Fruit fly (Drosophila melanogaster) whole organism, embryonic: Measurements from ENCODE around the gene mRpL17.

Experiments used
- Asciz ChIP-seq: fragments of 200-800 bp; sonication (Bioruptor generic); optimal IDR thresholded peaks from 2 replicates; lab custom pipeline; 2017; ENCODE audit warnings: missing biosample characterization, mild to moderate bottlenecking, missing genetic modification characterization, missing genetic modification reagents
- Atf-2 ChIP-seq: fragments of 200-800 bp; sonication (Bioruptor generic); optimal IDR thresholded peaks from 2 replicates; lab custom pipeline; 2016; ENCODE audit warnings: missing biosample characterization, missing genetic modification characterization
- CG11696 ChIP-seq: fragments of 200-800 bp; sonication (Bioruptor generic); IDR thresholded peaks from 2 replicates; pipeline ENCODE4 v1.3.6; 2022; ENCODE audit warnings: missing biosample characterization, missing genetic modification characterization
- CG12744 ChIP-seq: fragments of 200-800 bp; sonication (Bioruptor generic); optimal IDR thresholded peaks from 2 replicates; lab custom pipeline; 2016; ENCODE audit warnings: missing biosample characterization, missing genetic modification characterization
- CG12769 ChIP-seq: fragments of 200-800 bp; sonication (Bioruptor generic); optimal IDR thresholded peaks from 2 replicates; lab custom pipeline; 2019; ENCODE audit warnings: missing biosample characterization, mild to moderate bottlenecking, missing genetic modification characterization, moderate library complexity
- CG1529 ChIP-seq: fragments of 200-800 bp; sonication (Bioruptor generic); optimal IDR thresholded peaks from 3 replicates; lab custom pipeline; 2018; ENCODE audit warnings: missing biosample characterization, missing genetic modification characterization
- CG17186 ChIP-seq: fragments of 200-800 bp; sonication (Bioruptor generic); optimal IDR thresholded peaks from 3 replicates; lab custom pipeline; 2017; ENCODE audit warnings: missing biosample characterization, missing genetic modification reagents, missing genetic modification characterization
- CG18011 ChIP-seq: fragments of 200-800 bp; sonication (Bioruptor generic); optimal IDR thresholded peaks from 2 replicates; lab custom pipeline; 2017; ENCODE audit warnings: missing biosample characterization, missing genetic modification characterization, mild to moderate bottlenecking, moderate library complexity, missing genotype
- CG2129 ChIP-seq: fragments of 200-800 bp; sonication (Bioruptor generic); IDR thresholded peaks from 2 replicates; pipeline ENCODE4 v1.3.6; 2022; ENCODE audit warnings: missing biosample characterization, missing genetic modification characterization; ENCODE audit not compliant: partially characterized antibody
- CG2889 ChIP-seq: fragments of 200-800 bp; sonication (Bioruptor generic); IDR thresholded peaks from 3 replicates; pipeline ENCODE4 v1.3.6; 2022; ENCODE audit warnings: missing biosample characterization, missing genetic modification characterization
- CG30431 ChIP-seq: fragments of 200-800 bp; sonication (Bioruptor generic); optimal IDR thresholded peaks from 2 replicates; lab custom pipeline; 2017; ENCODE audit warnings: missing biosample characterization, missing genetic modification characterization
- CG3163 ChIP-seq: fragments of 200-800 bp; sonication (Bioruptor generic); optimal IDR thresholded peaks from 3 replicates; lab custom pipeline; 2016; ENCODE audit warnings: missing biosample characterization, missing genetic modification characterization
- CG34376 ChIP-seq: fragments of 200-800 bp; sonication (Bioruptor generic); optimal IDR thresholded peaks from 2 replicates; lab custom pipeline; 2018; ENCODE audit warnings: missing biosample characterization, mild to moderate bottlenecking, missing genetic modification characterization
- CG34422 ChIP-seq: fragments of 200-800 bp; sonication (Bioruptor generic); IDR thresholded peaks from 3 replicates; pipeline ENCODE4 v1.3.6; 2022; ENCODE audit warnings: missing biosample characterization, missing genetic modification characterization
- CG42726 ChIP-seq: fragments of 200-800 bp; sonication (Bioruptor generic); IDR thresholded peaks from 2 replicates; pipeline ENCODE4 v1.3.6; 2022; ENCODE audit warnings: missing biosample characterization, missing genetic modification characterization; ENCODE audit not compliant: partially characterized antibody
- CG4424 ChIP-seq: fragments of 200-800 bp; sonication (Bioruptor generic); optimal IDR thresholded peaks from 3 replicates; lab custom pipeline; 2016; ENCODE audit warnings: missing biosample characterization, missing genetic modification characterization
- CG7963 ChIP-seq: fragments of 200-800 bp; sonication (Bioruptor generic); IDR thresholded peaks from 3 replicates; pipeline ENCODE4 v1.3.6; 2022; ENCODE audit warnings: missing biosample characterization, missing genetic modification characterization; ENCODE audit not compliant: partially characterized antibody
- CG8290 ChIP-seq, 3 experiments: fragments of 200-800 bp; sonication (Bioruptor generic); optimal IDR thresholded peaks; 2 replicates each; lab custom pipeline; 2016 to 2019; ENCODE audit warnings: missing biosample characterization in 3 of 3, missing genetic modification characterization in 3 of 3, mild to moderate bottlenecking in 2 of 3, moderate library complexity in 1 of 3
- CG9932 ChIP-seq: fragments of 200-800 bp; sonication (Bioruptor generic); IDR thresholded peaks from 2 replicates; pipeline ENCODE4 v1.3.6; 2022; ENCODE audit warnings: missing biosample characterization, missing genetic modification characterization
- Chrac-16 ChIP-seq: fragments of 200-800 bp; sonication (Bioruptor generic); optimal IDR thresholded peaks from 3 replicates; lab custom pipeline; 2016; ENCODE audit warnings: missing biosample characterization, missing genetic modification characterization
- Dip2 ChIP-seq: fragments of 200-800 bp; sonication (Bioruptor generic); IDR thresholded peaks from 2 replicates; pipeline ENCODE4 v1.3.6; 2022; ENCODE audit warnings: missing biosample characterization, missing genetic modification characterization
- E2f2 ChIP-seq: fragments of 200-800 bp; sonication (Bioruptor generic); IDR thresholded peaks from 2 replicates; pipeline ENCODE4 v1.3.6; 2022; ENCODE audit warnings: missing biosample characterization, missing genetic modification characterization
- Fer1 ChIP-seq: fragments of 200-800 bp; sonication (Bioruptor generic); optimal IDR thresholded peaks from 2 replicates; lab custom pipeline; 2017; ENCODE audit warnings: missing biosample characterization, mild to moderate bottlenecking, missing genetic modification characterization
- Fer2 ChIP-seq: fragments of 200-800 bp; sonication (Bioruptor generic); optimal IDR thresholded peaks from 2 replicates; lab custom pipeline; 2018; ENCODE audit warnings: missing biosample characterization, mild to moderate bottlenecking, missing genetic modification characterization, moderate library complexity
- MBD-R2 ChIP-seq: fragments of 200-800 bp; sonication (Bioruptor generic); IDR thresholded peaks from 2 replicates; pipeline ENCODE4 v1.3.6; 2022; ENCODE audit warnings: missing biosample characterization, missing genetic modification characterization
- NK7.1 ChIP-seq: fragments of 200-800 bp; sonication (Bioruptor generic); optimal IDR thresholded peaks from 3 replicates; lab custom pipeline; 2016; ENCODE audit warnings: missing biosample characterization, missing genetic modification characterization
- Sox100B ChIP-seq: fragments of 200-800 bp; sonication (Bioruptor generic); optimal IDR thresholded peaks from 3 replicates; lab custom pipeline; 2018; ENCODE audit warnings: missing biosample characterization, mild to moderate bottlenecking, missing genetic modification characterization
- Ssrp ChIP-seq: fragments of 200-800 bp; sonication (Bioruptor generic); optimal IDR thresholded peaks from 2 replicates; lab custom pipeline; 2018; ENCODE audit warnings: missing biosample characterization, mild to moderate bottlenecking, missing genetic modification characterization, moderate library complexity
- Xbp1 ChIP-seq: fragments of 200-800 bp; sonication (Bioruptor generic); optimal IDR thresholded peaks from 3 replicates; lab custom pipeline; 2016; ENCODE audit warnings: missing biosample characterization, mild to moderate bottlenecking, missing genetic modification characterization
- ac ChIP-seq: fragments of 200-800 bp; sonication (Bioruptor generic); optimal IDR thresholded peaks from 3 replicates; lab custom pipeline; 2017; ENCODE audit warnings: missing biosample characterization, mild to moderate bottlenecking, missing genetic modification characterization
- bab2 ChIP-seq: fragments of 200-800 bp; sonication (Bioruptor generic); optimal IDR thresholded peaks from 2 replicates; lab custom pipeline; 2016; ENCODE audit warnings: missing biosample characterization, missing genetic modification characterization
- chinmo ChIP-seq: fragments of 200-800 bp; sonication (Bioruptor generic); IDR thresholded peaks from 4 replicates; pipeline ENCODE4 v1.3.6; 2022; ENCODE audit warnings: missing biosample characterization, missing genetic modification characterization; ENCODE audit not compliant: partially characterized antibody
- ci ChIP-seq: fragments of 200-800 bp; sonication (Bioruptor generic); IDR thresholded peaks from 3 replicates; pipeline ENCODE4 v1.3.6; 2022; ENCODE audit warnings: missing biosample characterization, missing genetic modification characterization
- croc ChIP-seq: fragments of 200-800 bp; sonication (Bioruptor generic); conservative IDR thresholded peaks from 3 replicates; pipeline ENCODE4 v1.3.6; 2022; ENCODE audit warnings: missing biosample characterization, missing genetic modification characterization
- disco-r ChIP-seq: fragments of 200-800 bp; sonication (Bioruptor generic); optimal IDR thresholded peaks from 2 replicates; lab custom pipeline; 2016; ENCODE audit warnings: missing biosample characterization, missing genetic modification characterization
- ewg ChIP-seq: fragments of 200-800 bp; sonication (Bioruptor generic); optimal IDR thresholded peaks from 3 replicates; lab custom pipeline; 2017; ENCODE audit warnings: mild to moderate bottlenecking, missing biosample characterization, missing genetic modification reagents, missing genetic modification characterization
- gcm ChIP-seq: fragments of 200-800 bp; sonication (Bioruptor generic); optimal IDR thresholded peaks from 2 replicates; lab custom pipeline; 2019; ENCODE audit warnings: missing biosample characterization, mild to moderate bottlenecking, missing genetic modification characterization, moderate library complexity
- grn ChIP-seq: fragments of 200-800 bp; sonication (Bioruptor generic); optimal IDR thresholded peaks from 3 replicates; lab custom pipeline; 2017; ENCODE audit warnings: missing biosample characterization, missing genetic modification characterization
- inv ChIP-seq: fragments of 200-800 bp; sonication (Bioruptor generic); IDR thresholded peaks from 2 replicates; pipeline ENCODE4 v1.3.6; 2022; ENCODE audit warnings: missing biosample characterization, missing genetic modification characterization; ENCODE audit not compliant: partially characterized antibody
- pb ChIP-seq: fragments of 200-800 bp; sonication (Bioruptor generic); optimal IDR thresholded peaks from 3 replicates; lab custom pipeline; 2016; ENCODE audit warnings: missing biosample characterization, missing genetic modification characterization
- peb ChIP-seq: fragments of 200-800 bp; sonication (Bioruptor generic); IDR thresholded peaks from 2 replicates; pipeline ENCODE4 v1.3.6; 2022; ENCODE audit warnings: missing biosample characterization, missing genetic modification characterization
- prd ChIP-seq, 3 experiments: fragments of >200 bp in 2 of 3; fragments of 200-800 bp in 1 of 3; sonication (Bioruptor generic) in 1 of 3; optimal IDR thresholded peaks in 2 of 3; IDR thresholded peaks in 1 of 3; 2 replicates in 2 of 3; 3 replicates in 1 of 3; pipeline versions ENCODE4 v1.3.6 to Lab custom; 2017 to 2022; ENCODE audit warnings: missing biosample characterization in 1 of 3, missing genetic modification characterization in 1 of 3
- pum ChIP-seq: fragments of 200-800 bp; sonication (Bioruptor generic); optimal IDR thresholded peaks from 2 replicates; lab custom pipeline; 2016; ENCODE audit warnings: missing biosample characterization, missing genetic modification characterization
- row ChIP-seq: fragments of 200-800 bp; sonication (Bioruptor generic); IDR thresholded peaks from 3 replicates; pipeline ENCODE4 v1.3.6; 2022; ENCODE audit warnings: missing biosample characterization, missing genetic modification characterization
- salm ChIP-seq: fragments of 200-800 bp; sonication (Bioruptor generic); optimal IDR thresholded peaks from 2 replicates; lab custom pipeline; 2018; ENCODE audit warnings: missing biosample characterization, mild to moderate bottlenecking, missing genetic modification characterization
- sc ChIP-seq, 3 experiments: fragments of >200 bp in 2 of 3; fragments of 200-800 bp in 1 of 3; sonication (Bioruptor generic) in 1 of 3; optimal IDR thresholded peaks; 2 replicates in 2 of 3; 3 replicates in 1 of 3; lab custom pipeline; 2017; ENCODE audit warnings: mild to moderate bottlenecking in 1 of 3, missing biosample characterization in 1 of 3, missing genetic modification characterization in 1 of 3, missing genetic modification reagents in 1 of 3
- slbo ChIP-seq: fragments of 200-800 bp; sonication (Bioruptor generic); IDR thresholded peaks from 2 replicates; pipeline ENCODE4 v1.3.6; 2022; ENCODE audit warnings: missing biosample characterization, missing genetic modification characterization
- slp2 ChIP-seq: fragments of 200-800 bp; sonication (Bioruptor generic); optimal IDR thresholded peaks from 2 replicates; lab custom pipeline; 2016; ENCODE audit warnings: missing biosample characterization, missing genetic modification characterization
- vnd ChIP-seq: fragments of 200-800 bp; sonication (Bioruptor generic); IDR thresholded peaks from 3 replicates; pipeline ENCODE4 v1.3.6; 2022; ENCODE audit warnings: missing biosample characterization, missing genetic modification characterization; ENCODE audit not compliant: partially characterized antibody

Gene mRpL17

DNA sequence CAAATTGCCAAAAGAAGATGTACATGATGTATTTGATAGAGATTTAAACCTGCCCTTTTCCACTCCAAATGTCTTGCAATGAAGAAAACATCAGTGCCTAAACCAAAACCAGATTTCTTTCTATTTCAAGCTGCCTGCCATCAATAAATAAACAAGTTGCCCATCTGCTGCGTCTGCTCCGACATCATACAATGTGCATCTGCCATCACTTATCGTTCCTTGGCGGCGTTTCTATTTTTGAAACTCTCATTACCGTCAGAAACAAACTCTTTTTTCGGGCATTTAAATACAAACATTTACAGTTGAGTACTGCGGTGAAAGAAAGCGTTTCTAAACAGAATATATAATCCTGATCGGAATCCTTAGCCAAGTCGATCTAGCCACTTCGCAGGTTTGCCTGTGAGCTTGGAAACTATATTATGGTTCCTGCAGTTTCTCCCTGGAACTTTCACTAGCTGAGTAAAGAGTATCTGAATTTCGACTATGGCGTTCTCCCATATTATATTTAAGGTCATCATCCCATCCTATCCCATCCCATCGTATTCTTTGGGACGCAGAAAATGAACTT, 30.3 kb downstream of the mRpL17 start (continued):
- TF ChIP-seq CG1529 (peak; percentile 16), CG34422 (GFP tag; lab: Robert Waterston, UW) (no peak), pb (GFP tag; lab: Kevin White, UChicago) (no peak), slp2 (GFP tag; lab: Kevin White, UChicago) (no peak), vnd (no peak), CG18011 (GFP tag; lab: Kevin White, UChicago) (no peak), salm (tag; lab: Kevin White, UChicago) (no peak), chinmo (GFP tag; lab: Robert Waterston, UW) (0 out of 4 replicates have a peak, but pooled peaks have one; percentile 63), slbo (no peak), pum (GFP tag; lab: Kevin White, UChicago) (peak; percentile 8), peb (GFP tag; lab: Robert Waterston, UW) (no peak), Asciz (GFP tag; lab: Kevin White, UChicago) (peak; percentile 18), grn (GFP tag; lab: Kevin White, UChicago) (no peak), disco-r (no peak), Xbp1 (GFP tag; lab: Kevin White, UChicago) (peak; percentile 16), gcm (GFP tag; lab: Kevin White, UChicago) (no peak), CG9932 (no peak), MBD-R2 (GFP tag; lab: Robert Waterston, UW) (no peak), CG42726 (GFP tag; lab: Robert Waterston, UW) (no peak), ci (GFP tag; lab: Robert Waterston, UW) (no peak), Ssrp (tag; lab: Kevin White, UChicago) (peak; percentile 53), Atf-2 (no peak), prd (optimal IDR thresholded peaks at IDR 0.05; lab: Kevin White, UChicago) (no peak), prd (GFP tag; IDR thresholded peaks at IDR 0.05; lab: Robert Waterston, UW) (0 out of 3 replicates have a peak, but pooled peaks have one; percentile 20), Dip2 (GFP tag; lab: Robert Waterston, UW) (no peak), CG17186 (GFP tag; lab: Kevin White, UChicago) (no peak), CG2889 (GFP tag; lab: Robert Waterston, UW) (no peak), ac (GFP tag; lab: Kevin White, UChicago) (peak; percentile 6), CG7963 (GFP tag; lab: Robert Waterston, UW) (no peak), Sox100B (GFP tag; lab: Kevin White, UChicago) (no peak), NK7.1 (GFP tag; lab: Kevin White, UChicago) (no peak), CG3163 (GFP tag; lab: Kevin White, UChicago) (no peak), CG2129 (GFP tag; lab: Robert Waterston, UW) (no peak), CG12744 (no peak), E2f2 (GFP tag; lab: Robert Waterston, UW) (no peak), CG34376 (GFP tag; lab: Kevin White, UChicago) (no peak), row (peak; percentile 32; the same call in 2 of the 3 replicates), CG12769 (no peak), ewg (GFP tag; lab: Kevin White, UChicago) (peak; percentile 30), Chrac-16 (GFP tag; lab: Kevin White, UChicago) (peak; percentile 47), bab2 (GFP tag; lab: Kevin White, UChicago) (peak; percentile 3), CG30431 (GFP tag; lab: Kevin White, UChicago) (no peak), inv (GFP tag; lab: Robert Waterston, UW) (no peak), CG4424 (GFP tag; lab: Kevin White, UChicago) (peak; percentile 50), CG11696 (GFP tag; lab: Robert Waterston, UW) (no peak), Fer2 (tag; lab: Kevin White, UChicago) (no peak), sc (optimal IDR thresholded peaks at IDR 0.05; lab: Kevin White, UChicago) (no peak), sc (GFP tag; optimal IDR thresholded peaks at IDR 0.05; lab: Kevin White, UChicago) (peak; percentile 29), CG8290 (GFP tag; optimal IDR thresholded peaks at IDR 0.05; lab: Kevin White, UChicago) (no peak), CG8290 (tag; optimal IDR thresholded peaks at IDR 0.05; lab: Kevin White, UChicago) (no peak), Fer1 (GFP tag; lab: Kevin White, UChicago) (no peak), croc (0 out of 3 replicates have a peak, but pooled peaks have one; percentile 16)
